Worm (Caenorhabditis elegans): ENCODE results near the gene Y22D7AL.9.

DNA sequence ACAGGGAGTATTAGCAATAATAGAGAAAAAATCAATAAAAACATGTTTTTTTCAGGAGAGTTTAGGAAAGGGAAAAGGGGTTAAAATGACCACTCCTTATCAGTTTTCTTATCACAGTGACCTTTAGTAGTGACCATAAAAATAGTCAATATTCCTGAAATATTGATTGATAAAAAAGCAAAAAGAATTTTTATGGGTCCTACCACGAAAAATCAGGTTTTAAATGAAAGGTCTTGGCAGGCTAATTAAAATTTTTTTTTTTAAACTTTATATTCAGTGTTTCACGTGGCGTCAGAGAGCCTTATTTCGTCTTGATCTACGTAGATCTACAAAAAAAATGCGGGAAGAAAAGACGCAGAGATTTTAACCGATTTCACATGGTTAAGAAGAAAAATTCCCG lies 43.5 kb upstream of the Y22D7AL.9 start, which contains the start of gene cht-4:
- no peak for TF ChIP-seq flt-1 (GFP tag; IDR thresholded peaks at IDR 0.05)
- no peak for TF ChIP-seq tbx-11 (GFP tag; IDR thresholded peaks at IDR 0.05)
- TF ChIP-seq ama-1 (optimal IDR thresholded peaks at IDR 0.05) = no peak
- no peak for TF ChIP-seq ceh-13 (GFP tag; optimal IDR thresholded peaks at IDR 0.05)
- TF ChIP-seq tbx-37 (GFP tag; conservative IDR thresholded peaks at IDR 0.05) = no peak
- no peak for TF ChIP-seq hnd-1 (tag; optimal IDR thresholded peaks at IDR 0.05)
- TF ChIP-seq pes-1 (GFP tag; IDR thresholded peaks at IDR 0.05) = no peak
- TF ChIP-seq tra-4 (tag; optimal IDR thresholded peaks at IDR 0.05) = no peak
- no peak for TF ChIP-seq F13C5.2 (tag; optimal IDR thresholded peaks at IDR 0.05)
- no peak for TF ChIP-seq ets-7 (tag; optimal IDR thresholded peaks at IDR 0.05)
- no peak for TF ChIP-seq hmbx-1 (tag; optimal IDR thresholded peaks at IDR 0.05)
- no peak for TF ChIP-seq sea-1 (GFP tag; conservative IDR thresholded peaks at IDR 0.05)
- TF ChIP-seq hmg-4 (GFP tag; optimal IDR thresholded peaks at IDR 0.05) = no peak

All from whole organism, early embryonic.